Fruit fly (Drosophila melanogaster) whole organism, embryonic: Measurements from ENCODE around the gene Ccp84Ad.

Source experiments
- Atf-2 ChIP-seq: fragments of 200-800 bp; sonication (Bioruptor generic); optimal IDR thresholded peaks from 2 replicates; lab custom pipeline; 2016; ENCODE audit warnings: missing biosample characterization, missing genetic modification characterization
- Blimp-1 ChIP-seq: fragments of 200-800 bp; sonication (Bioruptor generic); optimal IDR thresholded peaks from 3 replicates; lab custom pipeline; 2018; ENCODE audit warnings: missing biosample characterization, missing genetic modification characterization, mild to moderate bottlenecking, moderate library complexity, missing genetic modification reagents
- CG10209 ChIP-seq: fragments of 200-800 bp; sonication (Bioruptor generic); optimal IDR thresholded peaks from 3 replicates; lab custom pipeline; 2017; ENCODE audit warnings: missing biosample characterization, mild to moderate bottlenecking, missing genetic modification characterization, missing genetic modification reagents
- CG12104 ChIP-seq: fragments of 200-800 bp; sonication (Bioruptor generic); optimal IDR thresholded peaks from 3 replicates; lab custom pipeline; 2016; ENCODE audit warnings: missing biosample characterization, missing genetic modification characterization
- CG12942 ChIP-seq: fragments of 200-800 bp; sonication (Bioruptor generic); optimal IDR thresholded peaks from 3 replicates; lab custom pipeline; 2016; ENCODE audit warnings: missing biosample characterization, missing genetic modification characterization
- CG13894 ChIP-seq: fragments of 200-800 bp; sonication (Bioruptor generic); optimal IDR thresholded peaks from 3 replicates; lab custom pipeline; 2018; ENCODE audit warnings: missing biosample characterization, mild to moderate bottlenecking, missing genetic modification characterization, moderate library complexity
- CG16813 ChIP-seq: fragments of 200-800 bp; sonication (Bioruptor generic); IDR thresholded peaks from 3 replicates; pipeline ENCODE4 v1.3.6; 2022; ENCODE audit warnings: missing biosample characterization, missing genetic modification characterization; ENCODE audit not compliant: partially characterized antibody
- CG16815 ChIP-seq: fragments of 200-800 bp; sonication (Bioruptor generic); optimal IDR thresholded peaks from 3 replicates; lab custom pipeline; 2017; ENCODE audit warnings: missing biosample characterization, mild to moderate bottlenecking, missing genetic modification characterization
- CG18476 ChIP-seq: fragments of 200-800 bp; sonication (Bioruptor generic); optimal IDR thresholded peaks from 2 replicates; lab custom pipeline; 2016; ENCODE audit warnings: missing biosample characterization, mild to moderate bottlenecking, missing genetic modification characterization
- CG6654 ChIP-seq: fragments of 200-800 bp; sonication (Bioruptor generic); optimal IDR thresholded peaks from 2 replicates; lab custom pipeline; 2017; ENCODE audit warnings: missing biosample characterization, mild to moderate bottlenecking, missing genetic modification characterization
- CG6689 ChIP-seq: fragments of 200-800 bp; sonication (Bioruptor generic); IDR thresholded peaks from 2 replicates; pipeline ENCODE4 v1.3.6; 2022; ENCODE audit warnings: missing biosample characterization, missing genetic modification characterization
- CG7556 ChIP-seq: fragments of 200-800 bp; sonication (Bioruptor generic); optimal IDR thresholded peaks from 2 replicates; lab custom pipeline; 2017; ENCODE audit warnings: missing biosample characterization, mild to moderate bottlenecking, missing genetic modification characterization
- CG8281 ChIP-seq: fragments of 200-800 bp; sonication (Bioruptor generic); optimal IDR thresholded peaks from 2 replicates; lab custom pipeline; 2018; ENCODE audit warnings: missing biosample characterization, mild to moderate bottlenecking, missing genetic modification characterization, moderate library complexity
- CG8290 ChIP-seq, 3 experiments: fragments of 200-800 bp; sonication (Bioruptor generic); optimal IDR thresholded peaks; 2 replicates each; lab custom pipeline; 2016 to 2019; ENCODE audit warnings: missing biosample characterization in 3 of 3, missing genetic modification characterization in 3 of 3, mild to moderate bottlenecking in 2 of 3, moderate library complexity in 1 of 3
- CHES-1-like ChIP-seq: fragments of 200-800 bp; sonication (Bioruptor generic); optimal IDR thresholded peaks from 2 replicates; lab custom pipeline; 2016; ENCODE audit warnings: missing biosample characterization, missing genetic modification characterization
- Ets65A ChIP-seq: fragments of 200-800 bp; sonication (Bioruptor generic); peaks from one replicate; lab custom pipeline; 2016; ENCODE audit warnings: missing biosample characterization, missing genetic modification characterization
- Lim3 ChIP-seq: fragments of 200-800 bp; sonication (Bioruptor generic); IDR thresholded peaks from 2 replicates; pipeline ENCODE4 v1.3.6; 2022; ENCODE audit warnings: missing biosample characterization, missing genetic modification characterization
- Meics ChIP-seq: fragments of 200-800 bp; sonication (Bioruptor generic); optimal IDR thresholded peaks from 2 replicates; lab custom pipeline; 2017; ENCODE audit warnings: missing biosample characterization, mild to moderate bottlenecking, missing genetic modification characterization
- Rx ChIP-seq: fragments of 200-800 bp; sonication (Bioruptor generic); IDR thresholded peaks from 2 replicates; pipeline ENCODE4 v1.3.6; 2022; ENCODE audit warnings: missing biosample characterization, missing genetic modification characterization
- Scr ChIP-seq: fragments of 200-800 bp; sonication (Bioruptor generic); IDR thresholded peaks from 2 replicates; pipeline ENCODE4 v1.3.6; 2022; ENCODE audit warnings: missing biosample characterization, missing genetic modification characterization; ENCODE audit not compliant: partially characterized antibody
- Sry-δ ChIP-seq: fragments of 200-800 bp; sonication (Bioruptor generic); optimal IDR thresholded peaks from 2 replicates; lab custom pipeline; 2016; ENCODE audit warnings: missing biosample characterization, missing genetic modification characterization
- YL-1 ChIP-seq: fragments of 200-800 bp; sonication (Bioruptor generic); optimal IDR thresholded peaks from 3 replicates; lab custom pipeline; 2017; ENCODE audit warnings: missing biosample characterization, mild to moderate bottlenecking, missing genetic modification characterization
- dati ChIP-seq: fragments of 200-800 bp; sonication (Bioruptor generic); IDR thresholded peaks from 2 replicates; pipeline ENCODE4 v1.3.6; 2022; ENCODE audit warnings: missing biosample characterization, missing genetic modification characterization
- dmrt11E ChIP-seq: fragments of 200-800 bp; sonication (Bioruptor generic); optimal IDR thresholded peaks from 3 replicates; lab custom pipeline; 2018; ENCODE audit warnings: missing biosample characterization, mild to moderate bottlenecking, missing genetic modification characterization, moderate library complexity
- oc ChIP-seq: fragments of 200-800 bp; sonication (Bioruptor generic); optimal IDR thresholded peaks from 2 replicates; lab custom pipeline; 2018; ENCODE audit warnings: missing biosample characterization, mild to moderate bottlenecking, missing genetic modification characterization, moderate library complexity
- psq ChIP-seq: fragments of 200-800 bp; sonication (Bioruptor generic); optimal IDR thresholded peaks from 2 replicates; lab custom pipeline; 2017; ENCODE audit warnings: missing biosample characterization, missing genetic modification characterization
- sc ChIP-seq, 3 experiments: fragments of >200 bp in 2 of 3; fragments of 200-800 bp in 1 of 3; sonication (Bioruptor generic) in 1 of 3; optimal IDR thresholded peaks; 2 replicates in 2 of 3; 3 replicates in 1 of 3; lab custom pipeline; 2017; ENCODE audit warnings: mild to moderate bottlenecking in 1 of 3, missing biosample characterization in 1 of 3, missing genetic modification characterization in 1 of 3, missing genetic modification reagents in 1 of 3
- unc-4 ChIP-seq: fragments of 200-800 bp; sonication (Bioruptor generic); IDR thresholded peaks from 2 replicates; pipeline ENCODE4 v1.3.6; 2022; ENCODE audit warnings: missing biosample characterization, missing genetic modification characterization; ENCODE audit not compliant: partially characterized antibody
- zfh2 ChIP-seq: fragments of 200-800 bp; sonication (Bioruptor generic); optimal IDR thresholded peaks from 2 replicates; lab custom pipeline; 2016; ENCODE audit warnings: missing biosample characterization, missing genetic modification characterization

The Ccp84Ad gene

dm6 chr3R:6688160-6688559 lies 4.4 kb upstream of the Ccp84Ad start:
- TF ChIP-seq Scr (GFP tag; lab: Robert Waterston, UW) (no peak), Blimp-1 (GFP tag; lab: Kevin White, UChicago) (peak; percentile 78), dmrt11E (no peak)
- TF ChIP-seq, all 482 proteins: peak for 1

dm6 chr3R:6690139-6690538 lies 2.4 kb upstream of the Ccp84Ad start, which contains the start of gene Ccp84Af:
Gene Ccp84Af (minus strand): TSS chr3R:6690239.
- TF ChIP-seq Ets65A (GFP tag; lab: Kevin White, UChicago), result peak; percentile 64
- no peak for TF ChIP-seq CG10209 (GFP tag; lab: Kevin White, UChicago)

DNA sequence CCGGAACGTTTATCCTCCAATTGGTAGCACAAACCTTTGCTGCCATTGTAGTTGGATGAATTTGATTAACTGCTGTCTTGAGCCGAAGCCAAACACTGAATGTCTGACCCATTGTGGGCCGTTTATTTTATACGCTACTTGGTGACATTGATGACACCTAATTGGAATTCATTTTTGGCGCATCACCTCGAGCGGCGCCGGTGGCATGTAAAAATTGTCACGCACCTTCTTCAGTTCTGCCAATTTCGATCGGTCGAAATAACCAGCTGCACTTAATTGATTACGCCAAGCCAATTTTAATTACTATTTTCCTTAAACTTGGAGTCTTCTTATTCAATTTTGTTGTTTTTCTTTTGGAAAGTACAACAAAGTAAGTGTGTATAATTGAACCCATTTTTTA lies 874 bp upstream of the Ccp84Ad start, which contains the start of gene Ccp84Ae:
Gene Ccp84Ae, minus strand, starts transcription at position 101 of the 400 bp plus-strand sequence.
- TF ChIP-seq CHES-1-like (GFP tag; lab: Kevin White, UChicago) (no peak), Atf-2 (GFP tag; lab: Kevin White, UChicago) (no peak), psq (GFP tag; lab: Kevin White, UChicago) (no peak), dati (no peak), CG6654 (GFP tag; lab: Kevin White, UChicago) (no peak)

DNA sequence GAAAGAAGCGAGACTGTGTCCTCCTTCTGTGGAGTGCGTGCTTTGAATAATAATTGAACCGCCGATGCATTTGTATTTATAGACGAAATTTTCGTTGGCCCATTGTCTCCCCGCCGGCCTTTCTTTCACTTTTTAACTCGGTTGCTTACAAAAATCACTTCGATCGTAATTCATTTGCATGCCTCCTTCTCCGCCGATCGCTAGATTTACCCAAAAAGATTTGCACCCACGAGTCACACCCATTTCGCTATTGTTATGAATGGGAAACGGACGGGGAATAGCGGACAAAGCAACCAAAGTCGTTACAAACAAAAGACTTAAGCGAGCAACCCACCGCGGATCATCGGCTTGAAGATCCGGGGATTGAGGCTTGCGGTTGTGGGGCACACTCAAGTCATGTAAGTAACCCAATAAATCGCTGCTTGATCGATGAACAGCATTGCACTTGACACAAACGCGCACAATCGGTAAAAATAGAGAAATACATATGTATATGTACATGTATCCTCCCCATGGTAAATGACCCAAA lies 3.8 kb downstream of the Ccp84Ad start, which contains the start of gene Ccp84Ac:
Gene Ccp84Ac, minus strand, starts transcription at position 51 of the 529 bp plus-strand sequence.
- peak; percentile 63 for TF ChIP-seq Ets65A (GFP tag; lab: Kevin White, UChicago)
- TF ChIP-seq oc, result peak; percentile 53
- no peak for TF ChIP-seq unc-4 (GFP tag; lab: Robert Waterston, UW)
- no peak for TF ChIP-seq YL-1

DNA sequence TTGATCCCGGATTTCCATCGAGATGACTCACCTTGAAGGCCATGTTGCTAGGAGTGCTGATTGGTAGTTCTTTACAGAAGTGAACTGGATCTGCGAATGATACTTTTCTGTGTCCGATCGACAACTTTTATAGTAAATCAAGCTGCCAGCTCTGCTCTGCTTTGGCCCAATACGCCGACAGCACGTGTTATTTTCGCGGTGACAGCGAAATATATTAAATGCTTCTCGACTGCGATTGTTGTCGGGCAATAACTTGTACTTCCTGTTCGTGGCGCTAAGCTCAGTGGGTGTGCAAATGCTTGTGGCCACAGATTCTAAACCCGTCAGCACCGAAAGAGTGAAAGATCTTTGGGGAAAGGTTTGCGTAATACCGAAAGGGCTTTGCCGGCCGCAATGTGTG lies 10.2 kb downstream of the Ccp84Ad start, which contains the start of gene Ccp84Ab:
Gene Ccp84Ab, minus strand, starts transcription at position 101 of the 400 bp plus-strand sequence.
- no peak for TF ChIP-seq CG8281
- TF ChIP-seq CG16813, result no peak

dm6 chr3R:6703784-6704183 lies 11.3 kb downstream of the Ccp84Ad start, which contains the start of gene Ccp84Aa:
Gene Ccp84Aa (plus strand): TSS chr3R:6704084.
- TF ChIP-seq Meics (GFP tag; lab: Kevin White, UChicago) (no peak), CG6689 (GFP tag; lab: Robert Waterston, UW) (no peak), zfh2 (GFP tag; lab: Kevin White, UChicago) (no peak), CG16815 (GFP tag; lab: Kevin White, UChicago) (no peak), CG12942 (no peak), psq (GFP tag; lab: Kevin White, UChicago) (no peak), CG12104 (GFP tag; lab: Kevin White, UChicago) (no peak), CG8290 (GFP tag; optimal IDR thresholded peaks at IDR 0.05; lab: Kevin White, UChicago) (no peak), CG8290 (tag; optimal IDR thresholded peaks at IDR 0.05; lab: Kevin White, UChicago) (no peak), CG18476 (GFP tag; lab: Kevin White, UChicago) (no peak), sc (optimal IDR thresholded peaks at IDR 0.05; lab: Kevin White, UChicago) (no peak), sc (GFP tag; optimal IDR thresholded peaks at IDR 0.05; lab: Kevin White, UChicago) (no peak), CG7556 (no peak), CG13894 (tag; lab: Kevin White, UChicago) (no peak), Sry-δ (GFP tag; lab: Kevin White, UChicago) (no peak), Lim3 (GFP tag; lab: Robert Waterston, UW) (no peak), Rx (GFP tag; lab: Robert Waterston, UW) (no peak)
